Fruit fly (Drosophila melanogaster): ENCODE data around the gene tutl.

tutl gene

dm6 chr2L:4372802-4373570 is 90.0 kb downstream of the tutl start:
- no peak for TF ChIP-seq CTCF (optimal IDR thresholded peaks at IDR 0.05)
- TF ChIP-seq CG8478 (optimal IDR thresholded peaks at IDR 0.05) = no peak

All from S2 (cell line).